Fruit fly (Drosophila melanogaster) whole organism, embryonic: Measurements from ENCODE around the gene CG33784.

Experiments used
- Adf1 ChIP-seq: fragments of 200-800 bp; sonication (Bioruptor generic); IDR thresholded peaks from 2 replicates; pipeline ENCODE4 v1.3.6; 2022; ENCODE audit warnings: missing biosample characterization, missing genetic modification characterization
- CG10543 ChIP-seq: fragments of 200-800 bp; sonication (Bioruptor generic); optimal IDR thresholded peaks from 3 replicates; lab custom pipeline; 2017; ENCODE audit warnings: missing biosample characterization, mild to moderate bottlenecking, missing genetic modification characterization, moderate library complexity
- CG11085 ChIP-seq: fragments of 200-800 bp; sonication (Bioruptor generic); IDR thresholded peaks from 2 replicates; pipeline ENCODE4 v1.3.6; 2022; ENCODE audit warnings: missing biosample characterization, missing genetic modification characterization
- CG14014 ChIP-seq: fragments of 200-800 bp; sonication (Bioruptor generic); IDR thresholded peaks from 2 replicates; pipeline ENCODE4 v1.3.6; 2022; ENCODE audit warnings: missing biosample characterization, missing genetic modification characterization
- CG14667 ChIP-seq: fragments of 200-800 bp; sonication (Bioruptor generic); IDR thresholded peaks from 2 replicates; pipeline ENCODE4 v1.3.6; 2022; ENCODE audit warnings: missing biosample characterization, missing genetic modification characterization
- CG14860 ChIP-seq: fragments of 200-800 bp; sonication (Bioruptor generic); IDR thresholded peaks from 3 replicates; pipeline ENCODE4 v1.3.6; 2022; ENCODE audit warnings: missing biosample characterization, missing genetic modification characterization; ENCODE audit not compliant: partially characterized antibody
- CG15514 ChIP-seq: fragments of 200-800 bp; sonication (Bioruptor generic); optimal IDR thresholded peaks from 3 replicates; lab custom pipeline; 2017; ENCODE audit warnings: missing biosample characterization, missing genetic modification characterization, mild to moderate bottlenecking, moderate library complexity, missing genetic modification reagents
- CG16779 ChIP-seq: fragments of 200-800 bp; sonication (Bioruptor generic); IDR thresholded peaks from 2 replicates; pipeline ENCODE4 v1.3.6; 2022; ENCODE audit warnings: missing biosample characterization, missing genetic modification characterization
- CG16815 ChIP-seq: fragments of 200-800 bp; sonication (Bioruptor generic); optimal IDR thresholded peaks from 3 replicates; lab custom pipeline; 2017; ENCODE audit warnings: missing biosample characterization, mild to moderate bottlenecking, missing genetic modification characterization
- CG16863 ChIP-seq: fragments of 200-800 bp; sonication (Bioruptor generic); optimal IDR thresholded peaks from 3 replicates; lab custom pipeline; 2016; ENCODE audit warnings: missing biosample characterization, missing genetic modification characterization
- CG17829 ChIP-seq: fragments of 200-800 bp; optimal IDR thresholded peaks from 2 replicates; lab custom pipeline; 2019; ENCODE audit warnings: missing biosample characterization, mild to moderate bottlenecking, missing genetic modification characterization, moderate library complexity
- CG2678 ChIP-seq: fragments of 200-800 bp; sonication (Bioruptor generic); optimal IDR thresholded peaks from 3 replicates; lab custom pipeline; 2019; ENCODE audit warnings: missing biosample characterization, mild to moderate bottlenecking, missing genetic modification characterization, moderate library complexity
- CG30020 ChIP-seq: fragments of 200-800 bp; optimal IDR thresholded peaks from 2 replicates; lab custom pipeline; 2019; ENCODE audit warnings: missing biosample characterization, mild to moderate bottlenecking, missing genetic modification characterization, moderate library complexity
- CG30403 ChIP-seq: fragments of 200-800 bp; sonication (Bioruptor generic); optimal IDR thresholded peaks from 3 replicates; lab custom pipeline; 2016; ENCODE audit warnings: missing biosample characterization, missing genetic modification characterization
- CG34376 ChIP-seq: fragments of 200-800 bp; sonication (Bioruptor generic); optimal IDR thresholded peaks from 2 replicates; lab custom pipeline; 2018; ENCODE audit warnings: missing biosample characterization, mild to moderate bottlenecking, missing genetic modification characterization
- CG3847 ChIP-seq: fragments of 200-800 bp; sonication (Bioruptor generic); IDR thresholded peaks from 2 replicates; pipeline ENCODE4 v1.3.6; 2022; ENCODE audit warnings: missing biosample characterization, missing genetic modification characterization
- CG4707 ChIP-seq: fragments of 200-800 bp; sonication (Bioruptor generic); optimal IDR thresholded peaks from 2 replicates; lab custom pipeline; 2018; ENCODE audit warnings: missing biosample characterization, mild to moderate bottlenecking, missing genetic modification characterization, moderate library complexity
- CG6813 ChIP-seq: fragments of 200-800 bp; sonication (Bioruptor generic); optimal IDR thresholded peaks from 2 replicates; lab custom pipeline; 2017; ENCODE audit warnings: missing biosample characterization, missing genetic modification characterization, mild to moderate bottlenecking, moderate library complexity, missing genetic modification reagents
- CG9215 ChIP-seq: fragments of 200-800 bp; sonication (Bioruptor generic); IDR thresholded peaks from 2 replicates; pipeline ENCODE4 v1.3.6; 2022; ENCODE audit warnings: missing biosample characterization, missing genetic modification characterization
- Chrac-16 ChIP-seq: fragments of 200-800 bp; sonication (Bioruptor generic); optimal IDR thresholded peaks from 3 replicates; lab custom pipeline; 2016; ENCODE audit warnings: missing biosample characterization, missing genetic modification characterization
- D19B ChIP-seq: fragments of 200-800 bp; sonication (Bioruptor generic); optimal IDR thresholded peaks from 2 replicates; lab custom pipeline; 2017; ENCODE audit warnings: missing biosample characterization, mild to moderate bottlenecking, missing genetic modification characterization
- Dbx ChIP-seq: fragments of 200-800 bp; sonication (Bioruptor generic); IDR thresholded peaks from 3 replicates; pipeline ENCODE4 v1.3.6; 2022; ENCODE audit warnings: missing biosample characterization, missing genetic modification characterization
- Dref ChIP-seq: fragments of 200-800 bp; sonication (Bioruptor generic); IDR thresholded peaks from 2 replicates; pipeline ENCODE4 v1.3.6; 2022; ENCODE audit warnings: missing biosample characterization, missing genetic modification characterization
- HHEX ChIP-seq: fragments of 200-800 bp; sonication (Bioruptor generic); optimal IDR thresholded peaks from 3 replicates; lab custom pipeline; 2017; ENCODE audit warnings: missing biosample characterization, mild to moderate bottlenecking, missing genetic modification characterization, missing genetic modification reagents
- Hr3 ChIP-seq: fragments of 200-800 bp; sonication (Bioruptor generic); optimal IDR thresholded peaks from 3 replicates; lab custom pipeline; 2016; ENCODE audit warnings: missing biosample characterization, missing genetic modification characterization
- Lpt ChIP-seq: fragments of >200 bp; optimal IDR thresholded peaks from 2 replicates; lab custom pipeline; 2018; ENCODE audit warnings: missing biosample characterization, missing genetic modification characterization
- NC2β ChIP-seq: fragments of 200-800 bp; sonication (Bioruptor generic); optimal IDR thresholded peaks from 2 replicates; lab custom pipeline; 2016; ENCODE audit warnings: missing biosample characterization, missing genetic modification characterization
- Nf-YA ChIP-seq: fragments of 200-800 bp; sonication (Bioruptor generic); IDR thresholded peaks from 2 replicates; pipeline ENCODE4 v1.3.6; 2022; ENCODE audit warnings: missing biosample characterization, missing genetic modification characterization
- Scr ChIP-seq: fragments of 200-800 bp; sonication (Bioruptor generic); IDR thresholded peaks from 2 replicates; pipeline ENCODE4 v1.3.6; 2022; ENCODE audit warnings: missing biosample characterization, missing genetic modification characterization; ENCODE audit not compliant: partially characterized antibody
- Sry-β ChIP-seq: fragments of 200-800 bp; sonication (Bioruptor generic); optimal IDR thresholded peaks from 2 replicates; lab custom pipeline; 2018; ENCODE audit warnings: missing biosample characterization, mild to moderate bottlenecking, missing genetic modification characterization, moderate library complexity
- Vsx1 ChIP-seq: fragments of 200-800 bp; sonication (Bioruptor generic); optimal IDR thresholded peaks from 2 replicates; lab custom pipeline; 2017; ENCODE audit warnings: missing biosample characterization, mild to moderate bottlenecking, missing genetic modification characterization, missing genetic modification reagents
- bcd ChIP-seq: fragments of 200-800 bp; sonication (Bioruptor generic); optimal IDR thresholded peaks from 2 replicates; lab custom pipeline; 2017; ENCODE audit warnings: missing biosample characterization, mild to moderate bottlenecking, missing genetic modification characterization
- bigmax ChIP-seq: fragments of 200-800 bp; sonication (Bioruptor generic); optimal IDR thresholded peaks from 2 replicates; lab custom pipeline; 2018; ENCODE audit warnings: missing biosample characterization, mild to moderate bottlenecking, missing genetic modification characterization
- cad ChIP-seq: fragments of >200 bp; optimal IDR thresholded peaks from 2 replicates; lab custom pipeline; 2017; ENCODE audit warnings: missing biosample characterization, missing genetic modification characterization
- dm ChIP-seq: fragments of 200-800 bp; sonication (Bioruptor generic); optimal IDR thresholded peaks from 3 replicates; lab custom pipeline; 2016; ENCODE audit warnings: missing biosample characterization, missing genetic modification characterization
- fd102C ChIP-seq: fragments of 200-800 bp; sonication (Bioruptor generic); optimal IDR thresholded peaks from 2 replicates; lab custom pipeline; 2018; ENCODE audit warnings: missing biosample characterization, mild to moderate bottlenecking, missing genetic modification characterization, moderate library complexity
- fu2 ChIP-seq: fragments of 200-800 bp; sonication (Bioruptor generic); optimal IDR thresholded peaks from 2 replicates; lab custom pipeline; 2016; ENCODE audit warnings: missing biosample characterization, missing genetic modification characterization
- inv ChIP-seq: fragments of 200-800 bp; sonication (Bioruptor generic); IDR thresholded peaks from 2 replicates; pipeline ENCODE4 v1.3.6; 2022; ENCODE audit warnings: missing biosample characterization, missing genetic modification characterization; ENCODE audit not compliant: partially characterized antibody
- lilli ChIP-seq: fragments of 200-800 bp; sonication (Bioruptor generic); optimal IDR thresholded peaks from 3 replicates; lab custom pipeline; 2016; ENCODE audit warnings: missing biosample characterization, missing genetic modification characterization
- luna ChIP-seq: fragments of 200-800 bp; sonication (Bioruptor generic); optimal IDR thresholded peaks from 2 replicates; lab custom pipeline; 2016; ENCODE audit warnings: missing biosample characterization, missing genetic modification characterization
- rib ChIP-seq: fragments of 200-800 bp; sonication (Bioruptor generic); IDR thresholded peaks from 2 replicates; pipeline ENCODE4 v1.3.6; 2022; ENCODE audit warnings: missing biosample characterization, missing genetic modification characterization
- row ChIP-seq: fragments of 200-800 bp; sonication (Bioruptor generic); IDR thresholded peaks from 3 replicates; pipeline ENCODE4 v1.3.6; 2022; ENCODE audit warnings: missing biosample characterization, missing genetic modification characterization
- schlank ChIP-seq: fragments of 200-800 bp; sonication (Bioruptor generic); optimal IDR thresholded peaks from 2 replicates; lab custom pipeline; 2018; ENCODE audit warnings: missing biosample characterization, mild to moderate bottlenecking, missing genetic modification characterization
- sisA ChIP-seq: fragments of 200-800 bp; sonication (Bioruptor generic); IDR thresholded peaks from 2 replicates; pipeline ENCODE4 v1.3.6; 2022; ENCODE audit warnings: missing biosample characterization, missing genetic modification characterization
- slou ChIP-seq: fragments of 200-800 bp; sonication (Bioruptor generic); optimal IDR thresholded peaks from 3 replicates; lab custom pipeline; 2016; ENCODE audit warnings: missing biosample characterization, missing genetic modification characterization
- ssp ChIP-seq: fragments of 200-800 bp; sonication (Bioruptor generic); IDR thresholded peaks from 2 replicates; pipeline ENCODE4 v1.3.6; 2022; ENCODE audit warnings: missing biosample characterization, missing genetic modification characterization
- tna ChIP-seq: fragments of 200-800 bp; sonication (Bioruptor generic); IDR thresholded peaks from 2 replicates; pipeline ENCODE4 v1.3.6; 2022; ENCODE audit warnings: missing biosample characterization, missing genetic modification characterization; ENCODE audit not compliant: partially characterized antibody
- trh ChIP-seq: fragments of 200-800 bp; sonication (Bioruptor generic); optimal IDR thresholded peaks from 2 replicates; lab custom pipeline; 2016; ENCODE audit warnings: missing biosample characterization, missing genetic modification characterization
- vfl ChIP-seq: fragments of 200-800 bp; sonication (Bioruptor generic); optimal IDR thresholded peaks from 2 replicates; lab custom pipeline; 2016; ENCODE audit warnings: missing biosample characterization, missing genetic modification characterization
- wor ChIP-seq: fragments of 200-800 bp; sonication (Bioruptor generic); IDR thresholded peaks from 2 replicates; pipeline ENCODE4 v1.3.6; 2022; ENCODE audit warnings: missing biosample characterization, missing genetic modification characterization
- zfh2 ChIP-seq: fragments of 200-800 bp; sonication (Bioruptor generic); optimal IDR thresholded peaks from 2 replicates; lab custom pipeline; 2016; ENCODE audit warnings: missing biosample characterization, missing genetic modification characterization

The CG33784 gene

DNA sequence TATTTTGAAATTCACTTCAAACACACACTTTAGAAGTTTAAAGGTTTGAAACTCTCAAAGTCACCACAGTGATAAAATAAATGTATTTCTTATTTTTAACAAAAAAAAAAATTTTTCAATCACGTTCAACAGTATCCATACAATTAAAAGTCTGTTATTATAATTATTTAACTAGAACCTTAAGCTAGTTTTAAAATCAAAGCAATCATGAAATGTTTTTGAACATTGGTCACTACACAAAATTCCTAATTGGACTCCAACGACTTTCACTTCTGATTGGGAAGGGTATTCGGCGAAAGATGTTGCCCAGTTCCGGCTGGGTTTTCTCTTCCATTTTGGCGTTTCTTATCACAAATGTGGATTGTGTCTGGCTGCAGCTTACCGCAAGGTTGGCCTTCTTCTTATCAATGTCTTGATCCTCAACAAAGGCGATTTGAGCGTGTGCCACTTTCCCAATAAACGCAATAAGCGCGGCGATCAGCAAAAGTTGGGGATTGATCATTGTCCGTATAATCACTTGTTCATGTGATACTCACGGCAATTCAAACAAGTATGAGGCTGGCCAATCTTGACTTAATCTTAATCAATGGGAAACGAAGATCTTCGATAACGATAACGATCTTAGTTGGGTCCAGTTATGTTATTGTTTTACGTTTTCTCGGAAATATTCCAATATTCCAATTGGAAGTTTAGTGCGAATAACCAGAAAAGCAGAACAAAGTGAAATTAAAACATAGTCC, 19.5 kb upstream of the CG33784 start (continued):
- TF ChIP-seq CG6813 (GFP tag; lab: Kevin White, UChicago) (no peak), rib (GFP tag; lab: Robert Waterston, UW) (no peak), CG16815 (GFP tag; lab: Kevin White, UChicago) (peak; percentile 3), CG16863 (GFP tag; lab: Kevin White, UChicago) (no peak), cad (no peak), schlank (tag; lab: Kevin White, UChicago) (no peak), Lpt (GFP tag; lab: Kevin White, UChicago) (no peak), CG14014 (GFP tag; lab: Robert Waterston, UW) (no peak), HHEX (peak; percentile 38), CG34376 (GFP tag; lab: Kevin White, UChicago) (peak; percentile 54), D19B (no peak), Vsx1 (GFP tag; lab: Kevin White, UChicago) (no peak), Chrac-16 (GFP tag; lab: Kevin White, UChicago) (no peak), bigmax (GFP tag; lab: Kevin White, UChicago) (no peak), wor (GFP tag; lab: Robert Waterston, UW) (no peak), lilli (GFP tag; lab: Kevin White, UChicago) (peak; percentile 23), fu2 (GFP tag; lab: Kevin White, UChicago) (no peak), fd102C (GFP tag; lab: Kevin White, UChicago) (no peak), Dref (no peak), CG3847 (GFP tag; lab: Robert Waterston, UW) (0 out of 2 replicates have a peak, but pooled peaks have one; percentile 9), dm (GFP tag; lab: Kevin White, UChicago) (no peak), luna (no peak), CG11085 (GFP tag; lab: Robert Waterston, UW) (no peak), CG30403 (peak; percentile 52), row (GFP tag; lab: Robert Waterston, UW) (peak; percentile 67), CG30020 (no peak), CG9215 (GFP tag; lab: Robert Waterston, UW) (no peak), CG14860 (no peak), CG16779 (no peak), Adf1 (no peak), NC2β (GFP tag; lab: Kevin White, UChicago) (no peak), bcd (GFP tag; lab: Kevin White, UChicago) (peak; percentile 17), slou (GFP tag; lab: Kevin White, UChicago) (no peak), CG15514 (no peak), Dbx (GFP tag; lab: Robert Waterston, UW) (no peak), sisA (GFP tag; lab: Robert Waterston, UW) (peak; percentile 26), CG17829 (tag; lab: Kevin White, UChicago) (peak; percentile 51), Scr (no peak), zfh2 (GFP tag; lab: Kevin White, UChicago) (peak; percentile 7), CG4707 (GFP tag; lab: Kevin White, UChicago) (no peak), vfl (GFP tag; lab: Kevin White, UChicago) (no peak), ssp (GFP tag; lab: Robert Waterston, UW) (no peak), tna (GFP tag; lab: Robert Waterston, UW) (no peak), CG10543 (GFP tag; lab: Kevin White, UChicago) (peak; percentile 6), CG2678 (tag; lab: Kevin White, UChicago) (peak; percentile 75), trh (GFP tag; lab: Kevin White, UChicago) (no peak), inv (GFP tag; lab: Robert Waterston, UW) (no peak), Sry-β (no peak), Nf-YA (GFP tag; lab: Robert Waterston, UW) (no peak), Hr3 (GFP tag; lab: Kevin White, UChicago) (no peak), CG14667 (GFP tag; lab: Robert Waterston, UW) (no peak)
